Worm (Caenorhabditis elegans): Measurements from ENCODE around the gene cln-3.1.

Gene cln-3.1

DNA sequence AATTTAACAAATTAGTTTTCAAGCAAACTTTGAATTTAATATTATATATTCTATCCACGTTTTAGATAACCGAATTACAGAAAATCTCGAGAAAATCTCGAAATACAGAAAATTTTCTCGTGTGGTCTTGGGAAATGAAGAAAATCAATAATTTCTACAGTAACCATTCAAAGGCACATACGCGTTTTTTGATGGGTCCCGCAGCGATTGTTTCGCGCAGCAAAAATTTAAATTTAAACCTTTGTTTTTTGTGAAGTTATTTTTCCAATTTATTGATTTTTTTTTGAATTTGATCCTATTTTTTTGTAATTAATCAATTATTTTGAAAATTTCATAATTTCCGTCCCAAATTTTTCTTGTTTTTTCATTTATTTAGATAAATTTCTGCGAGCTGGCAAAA, 14.1 kb upstream of the cln-3.1 start:
- TF ChIP-seq unc-86 (tag; optimal IDR thresholded peaks at IDR 0.05): no peak
- TF ChIP-seq ama-1 (optimal IDR thresholded peaks at IDR 0.05): no peak
- TF ChIP-seq ceh-48 (tag; optimal IDR thresholded peaks at IDR 0.05): peak; percentile 13

DNA sequence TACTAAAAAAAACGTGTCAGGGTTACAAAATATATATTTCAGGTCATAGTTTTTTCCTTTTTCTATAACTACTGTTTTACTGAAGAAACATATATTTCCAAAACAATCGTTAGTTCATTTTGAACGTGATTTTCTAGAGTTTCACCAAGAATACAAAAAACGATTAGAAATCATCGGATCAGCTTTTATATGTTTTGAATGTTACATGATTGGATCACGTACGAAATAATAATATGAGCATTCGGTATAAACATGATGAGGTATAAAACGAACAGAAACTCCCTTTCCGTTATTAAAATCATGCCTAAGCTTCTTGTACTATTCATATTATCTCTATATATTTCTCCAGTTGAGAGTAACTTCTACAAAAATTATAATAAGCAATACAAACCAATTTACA, 7.4 kb upstream of the cln-3.1 start, which contains the start of gene clec-223:
Gene clec-223, plus strand, starts transcription at position 301 of the 400 bp plus-strand sequence.
- TF ChIP-seq zip-5 (tag; optimal IDR thresholded peaks at IDR 0.05) (no peak), ama-1 (optimal IDR thresholded peaks at IDR 0.05) (no peak), ceh-22 (tag; optimal IDR thresholded peaks at IDR 0.05) (no peak), odd-2 (tag; optimal IDR thresholded peaks at IDR 0.05) (no peak), lim-6 (tag; optimal IDR thresholded peaks at IDR 0.05) (no peak), dve-1 (tag; optimal IDR thresholded peaks at IDR 0.05) (no peak), hlh-30 (tag; optimal IDR thresholded peaks at IDR 0.05; ENCODE audit: insufficient read depth) (no peak), che-1 (tag; optimal IDR thresholded peaks at IDR 0.05) (no peak), ceh-31 (tag; optimal IDR thresholded peaks at IDR 0.05) (no peak), fkh-6 (tag; optimal IDR thresholded peaks at IDR 0.05) (no peak), ceh-48 (tag; optimal IDR thresholded peaks at IDR 0.05) (no peak), sox-4 (tag; optimal IDR thresholded peaks at IDR 0.05) (no peak), sdc-2 (tag; optimal IDR thresholded peaks at IDR 0.05) (no peak), unc-42 (tag; optimal IDR thresholded peaks at IDR 0.05) (no peak), nfya-1 (tag; optimal IDR thresholded peaks at IDR 0.05) (no peak), ceh-45 (GFP tag; IDR thresholded peaks at IDR 0.05) (no peak), ets-4 (tag; optimal IDR thresholded peaks at IDR 0.05) (no peak), nhr-232 (tag; optimal IDR thresholded peaks at IDR 0.05) (no peak), npax-4 (tag; optimal IDR thresholded peaks at IDR 0.05) (no peak)

DNA sequence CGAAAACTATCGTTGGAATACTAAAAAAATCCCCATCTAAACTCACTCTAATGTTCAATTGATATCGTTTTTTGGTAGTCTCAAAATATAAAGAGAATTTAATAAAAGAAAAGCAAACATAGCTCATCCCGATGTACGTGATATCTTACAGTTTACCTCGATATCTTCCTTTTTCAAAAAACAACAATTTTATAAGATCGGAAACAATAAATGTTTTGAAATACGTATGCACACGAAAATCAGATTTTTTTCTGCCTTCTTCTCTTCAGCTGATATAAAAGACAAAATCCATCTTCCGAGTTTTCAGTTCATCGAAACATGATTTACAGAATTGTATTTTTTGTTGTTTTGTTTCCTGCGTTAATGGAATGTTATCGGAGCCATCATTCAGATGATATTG, 5.6 kb upstream of the cln-3.1 start, which contains the start of gene clec-222:
Gene clec-222, plus strand, starts transcription at position 301 of the 400 bp plus-strand sequence.
- TF ChIP-seq ets-4 (tag; optimal IDR thresholded peaks at IDR 0.05) (no peak), hlh-13 (GFP tag; optimal IDR thresholded peaks at IDR 0.05) (no peak), pros-1 (tag; optimal IDR thresholded peaks at IDR 0.05) (no peak), sox-2 (GFP tag; IDR thresholded peaks at IDR 0.05) (no peak), nfya-1 (tag; optimal IDR thresholded peaks at IDR 0.05) (no peak), C08G9.2 (tag; optimal IDR thresholded peaks at IDR 0.05) (no peak), ref-2 (tag; optimal IDR thresholded peaks at IDR 0.05) (no peak), ahr-1 (tag; optimal IDR thresholded peaks at IDR 0.05) (no peak), elt-2 (tag; optimal IDR thresholded peaks at IDR 0.05) (no peak), ceh-14 (tag; optimal IDR thresholded peaks at IDR 0.05) (no peak), odd-2 (tag; optimal IDR thresholded peaks at IDR 0.05) (no peak), hlh-15 (tag; optimal IDR thresholded peaks at IDR 0.05) (no peak), lim-6 (tag; optimal IDR thresholded peaks at IDR 0.05) (no peak), pha-4 (tag; optimal IDR thresholded peaks at IDR 0.05) (no peak), unc-86 (tag; optimal IDR thresholded peaks at IDR 0.05) (no peak)

DNA sequence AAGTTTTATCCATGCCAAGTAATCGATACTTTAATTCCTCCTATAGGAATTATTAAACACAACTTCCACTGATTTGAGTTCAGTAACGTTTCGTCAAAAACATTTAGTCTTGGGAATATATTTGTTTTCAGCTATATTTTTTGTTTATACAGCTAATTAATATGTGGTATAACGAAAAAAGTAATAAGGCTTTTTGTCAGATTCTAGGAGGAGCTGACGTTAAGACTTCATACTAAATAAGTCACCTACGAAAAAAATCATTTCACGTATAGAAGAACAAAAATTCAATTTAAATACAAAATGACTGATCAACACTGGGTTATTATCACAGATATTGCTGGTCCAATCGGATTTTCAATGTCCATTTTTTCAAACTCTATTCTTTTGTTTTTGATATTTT, 3.3 kb upstream of the cln-3.1 start, which contains the start of gene str-115:
Gene str-115, plus strand, starts transcription at position 301 of the 400 bp plus-strand sequence.
- no peak for TF ChIP-seq ceh-22 (tag; optimal IDR thresholded peaks at IDR 0.05)
- no peak for TF ChIP-seq npax-4 (tag; optimal IDR thresholded peaks at IDR 0.05)
- no peak for TF ChIP-seq tbx-2 (tag; optimal IDR thresholded peaks at IDR 0.05)
- no peak for TF ChIP-seq ceh-24 (tag; optimal IDR thresholded peaks at IDR 0.05)
- no peak for TF ChIP-seq ama-1 (optimal IDR thresholded peaks at IDR 0.05)
- TF ChIP-seq hlh-6 (tag; optimal IDR thresholded peaks at IDR 0.05): no peak
- TF ChIP-seq T23F11.4 (GFP tag; optimal IDR thresholded peaks at IDR 0.05): no peak
- TF ChIP-seq elt-4 (tag; optimal IDR thresholded peaks at IDR 0.05): no peak
- no peak for TF ChIP-seq nhr-232 (tag; optimal IDR thresholded peaks at IDR 0.05)

- no peak for TF ChIP-seq ceh-22 (tag; optimal IDR thresholded peaks at IDR 0.05)
- no peak for TF ChIP-seq tbx-7 (tag; optimal IDR thresholded peaks at IDR 0.05)
- TF ChIP-seq ceh-24 (tag; optimal IDR thresholded peaks at IDR 0.05): no peak
- TF ChIP-seq ceh-9 (tag; optimal IDR thresholded peaks at IDR 0.05): no peak
- TF ChIP-seq ceh-14 (tag; optimal IDR thresholded peaks at IDR 0.05): no peak
Observed at ce11 chrV:11266681-11267080, 1.2 kb upstream of the cln-3.1 start, which contains the start of gene str-116. Gene str-116 (plus strand): TSS chrV:11266981.
